Worm (Caenorhabditis elegans) whole organism, early embryonic: ENCODE data around the gene M7.7.

ENCODE experiments used
- F13C5.2 ChIP-seq: sonication (generic microtip); optimal IDR thresholded peaks from 2 replicates; lab custom pipeline; 2017; ENCODE audit warnings: mild to moderate bottlenecking, missing genetic modification characterization, inconsistent platforms, missing compliant biosample characterization
- aly-1 ChIP-seq: sonication (generic microtip); optimal IDR thresholded peaks from 2 replicates; lab custom pipeline; 2016; ENCODE audit warnings: missing genetic modification characterization, missing compliant biosample characterization
- ama-1 ChIP-seq: fragments of 150-350 bp; optimal IDR thresholded peaks from 2 replicates; lab custom pipeline; 2014
- ceh-13 ChIP-seq: fragments of 200-800 bp; sonication (Bioruptor generic); optimal IDR thresholded peaks from 2 replicates; lab custom pipeline; 2018; ENCODE audit warnings: mild to moderate bottlenecking, missing genetic modification characterization, missing compliant biosample characterization
- ceh-36 ChIP-seq: sonication (generic microtip); optimal IDR thresholded peaks from 2 replicates; lab custom pipeline; 2016; ENCODE audit warnings: missing genetic modification characterization, inconsistent platforms, missing compliant biosample characterization
- pes-1 ChIP-seq: fragments of 200-800 bp; sonication (Bioruptor generic); IDR thresholded peaks from 2 replicates; pipeline ENCODE4 v1.3.6; 2022; ENCODE audit warnings: missing genetic modification reagents, missing genetic modification characterization, missing compliant biosample characterization
- sea-1 ChIP-seq: fragments of 200-800 bp; sonication (Bioruptor generic); conservative IDR thresholded peaks from 2 replicates; pipeline ENCODE4 v1.3.6; 2022; ENCODE audit warnings: missing genetic modification characterization, missing compliant biosample characterization
- tra-4 ChIP-seq: sonication (generic microtip); optimal IDR thresholded peaks from 2 replicates; lab custom pipeline; 2017; ENCODE audit warnings: missing genetic modification characterization, missing compliant biosample characterization

DNA sequence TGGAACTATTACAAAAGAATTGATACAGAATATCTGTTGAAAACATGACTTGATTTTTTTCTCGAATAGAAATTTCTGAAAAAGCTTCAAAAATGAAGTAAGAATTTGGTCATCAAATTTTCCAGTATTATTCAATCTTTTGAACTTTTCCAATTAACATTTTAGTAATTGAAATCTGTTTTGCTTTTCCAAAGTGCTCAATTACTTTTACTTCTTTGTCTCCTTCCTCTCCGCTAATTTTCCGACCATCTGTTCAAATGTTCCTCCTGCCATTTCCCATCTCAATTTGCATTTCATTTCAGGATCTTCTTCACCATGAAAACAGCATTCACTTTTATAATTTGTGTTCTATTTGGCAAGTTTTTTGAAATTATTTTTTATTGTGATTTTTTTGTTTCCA lies 40.8 kb upstream of the M7.7 start, which contains the start of gene F36H1.11:
- TF ChIP-seq F13C5.2 = no peak
- TF ChIP-seq ama-1 (lab: Kevin White, UChicago) = no peak
- TF ChIP-seq ceh-13 (GFP tag; lab: Kevin White, UChicago) = no peak
- TF ChIP-seq ceh-36 (tag; lab: Kevin White, UChicago) = no peak
- no peak for TF ChIP-seq sea-1
- no peak for TF ChIP-seq tra-4 (tag; lab: Kevin White, UChicago)
- TF ChIP-seq pes-1 (GFP tag; lab: Robert Waterston, UW) = no peak
- no peak for TF ChIP-seq aly-1
